Fruit fly (Drosophila melanogaster) whole organism, prepupa: Measurements from ENCODE around the gene CG14391.
A peak's percentile ranks its signal among the peaks of the same experiment; 100 is the strongest.

Source experiments
- Blimp-1 ChIP-seq: fragments of 200-800 bp; sonication (Bioruptor generic); optimal IDR thresholded peaks from 3 replicates; lab custom pipeline; 2017; ENCODE audit warnings: missing biosample characterization, missing genetic modification characterization, mild to moderate bottlenecking, moderate library complexity, missing genetic modification reagents
- CG10631 ChIP-seq: fragments of 200-800 bp; sonication (Bioruptor generic); optimal IDR thresholded peaks from 2 replicates; lab custom pipeline; 2016; ENCODE audit warnings: missing biosample characterization, missing genetic modification characterization
- CG10669 ChIP-seq: fragments of 200-800 bp; sonication (Bioruptor generic); optimal IDR thresholded peaks from 3 replicates; lab custom pipeline; 2018; ENCODE audit warnings: missing biosample characterization, mild to moderate bottlenecking, missing genetic modification characterization, moderate library complexity
- CG11294 ChIP-seq: fragments of 200-800 bp; sonication (Bioruptor generic); IDR thresholded peaks from 2 replicates; pipeline ENCODE4 v1.3.6; 2022; ENCODE audit warnings: missing biosample characterization, missing genetic modification characterization
- CG11902 ChIP-seq: fragments of 200-800 bp; sonication (Bioruptor generic); optimal IDR thresholded peaks from 3 replicates; lab custom pipeline; 2016; ENCODE audit warnings: missing biosample characterization, missing genetic modification characterization
- CG1621 ChIP-seq: fragments of 200-800 bp; sonication (Bioruptor generic); optimal IDR thresholded peaks from 3 replicates; lab custom pipeline; 2018; ENCODE audit warnings: missing biosample characterization, mild to moderate bottlenecking, missing genetic modification characterization
- CG16779 ChIP-seq: fragments of 200-800 bp; sonication (Bioruptor generic); optimal IDR thresholded peaks from 3 replicates; lab custom pipeline; 2017; ENCODE audit warnings: missing biosample characterization, mild to moderate bottlenecking, missing genetic modification characterization
- CG3032 ChIP-seq: fragments of 200-800 bp; optimal IDR thresholded peaks from 2 replicates; lab custom pipeline; 2019; ENCODE audit warnings: missing biosample characterization, mild to moderate bottlenecking, missing genetic modification characterization, moderate library complexity
- CG31627 ChIP-seq: fragments of 200-800 bp; sonication (Bioruptor generic); optimal IDR thresholded peaks from 3 replicates; lab custom pipeline; 2016; ENCODE audit warnings: missing biosample characterization, missing genetic modification characterization
- CG32006 ChIP-seq: fragments of 200-800 bp; sonication (Bioruptor generic); optimal IDR thresholded peaks from 3 replicates; lab custom pipeline; 2017; ENCODE audit warnings: missing biosample characterization, mild to moderate bottlenecking, missing genetic modification characterization
- CG3919 ChIP-seq: fragments of 200-800 bp; sonication (Bioruptor generic); optimal IDR thresholded peaks from 3 replicates; lab custom pipeline; 2016; ENCODE audit warnings: missing biosample characterization, missing genetic modification characterization
- CG4318 ChIP-seq: fragments of 200-800 bp; sonication (Bioruptor generic); optimal IDR thresholded peaks from 3 replicates; lab custom pipeline; 2017; ENCODE audit warnings: missing biosample characterization, mild to moderate bottlenecking, missing genetic modification characterization
- CG6163 ChIP-seq: fragments of 200-800 bp; sonication (Bioruptor generic); IDR thresholded peaks from 3 replicates; pipeline ENCODE4 v1.3.6; 2022; ENCODE audit warnings: missing biosample characterization, missing genetic modification characterization
- CG6276 ChIP-seq: fragments of 200-800 bp; sonication (Bioruptor generic); optimal IDR thresholded peaks from 2 replicates; lab custom pipeline; 2017; ENCODE audit warnings: missing biosample characterization, mild to moderate bottlenecking, missing genetic modification characterization
- CG6792 ChIP-seq: fragments of 200-800 bp; sonication (Bioruptor generic); optimal IDR thresholded peaks from 3 replicates; lab custom pipeline; 2016; ENCODE audit warnings: missing biosample characterization, missing genetic modification characterization
- CG6854 ChIP-seq: fragments of 200-800 bp; sonication (Bioruptor generic); optimal IDR thresholded peaks from 2 replicates; lab custom pipeline; 2017; ENCODE audit warnings: missing biosample characterization, mild to moderate bottlenecking, missing genetic modification characterization
- CG7368 ChIP-seq: fragments of 200-800 bp; sonication (Bioruptor generic); optimal IDR thresholded peaks from 3 replicates; lab custom pipeline; 2016; ENCODE audit warnings: missing biosample characterization, missing genetic modification characterization
- CG8119 ChIP-seq: fragments of 200-800 bp; sonication (Bioruptor generic); IDR thresholded peaks from 3 replicates; pipeline ENCODE4 v1.3.6; 2022; ENCODE audit warnings: missing biosample characterization, missing genetic modification characterization
- CG8319 ChIP-seq: fragments of 200-800 bp; sonication (Bioruptor generic); optimal IDR thresholded peaks from 3 replicates; lab custom pipeline; 2016; ENCODE audit warnings: missing biosample characterization, missing genetic modification characterization
- CG8632 ChIP-seq: fragments of 200-800 bp; sonication (Bioruptor generic); optimal IDR thresholded peaks from 3 replicates; lab custom pipeline; 2016; ENCODE audit warnings: missing biosample characterization, missing genetic modification characterization
- CG9139 ChIP-seq: fragments of 200-800 bp; sonication (Bioruptor generic); optimal IDR thresholded peaks from 3 replicates; lab custom pipeline; 2017; ENCODE audit warnings: missing biosample characterization, mild to moderate bottlenecking, missing genetic modification characterization
- Eip75B ChIP-seq: fragments of 200-800 bp; sonication (Bioruptor generic); optimal IDR thresholded peaks from 3 replicates; lab custom pipeline; 2016; ENCODE audit warnings: missing biosample characterization, missing genetic modification characterization
- Eip78C ChIP-seq: fragments of 200-800 bp; sonication (Bioruptor generic); peaks from one replicate; lab custom pipeline; 2016; ENCODE audit warnings: missing biosample characterization, missing genetic modification characterization
- Eip93F ChIP-seq: fragments of 200-800 bp; sonication (Bioruptor generic); optimal IDR thresholded peaks from 2 replicates; lab custom pipeline; 2016; ENCODE audit warnings: missing biosample characterization, mild to moderate bottlenecking, missing genetic modification characterization
- Ets21C ChIP-seq: fragments of 200-800 bp; sonication (Bioruptor generic); optimal IDR thresholded peaks from 3 replicates; lab custom pipeline; 2016; ENCODE audit warnings: missing biosample characterization, missing genetic modification characterization
- Ets96B ChIP-seq: fragments of 200-800 bp; optimal IDR thresholded peaks from 2 replicates; lab custom pipeline; 2019; ENCODE audit warnings: missing biosample characterization, mild to moderate bottlenecking, missing genetic modification characterization, moderate library complexity
- Gug ChIP-seq: fragments of 200-800 bp; sonication (Bioruptor generic); IDR thresholded peaks from 2 replicates; pipeline ENCODE4 v1.3.6; 2022; ENCODE audit warnings: missing biosample characterization, missing genetic modification characterization
- Hr38 ChIP-seq: sonication (Bioruptor generic); optimal IDR thresholded peaks from 2 replicates; lab custom pipeline; 2016; ENCODE audit warnings: missing biosample characterization, missing genetic modification characterization
- Hr39 ChIP-seq: fragments of 200-800 bp; sonication (Bioruptor generic); optimal IDR thresholded peaks from 2 replicates; lab custom pipeline; 2016; ENCODE audit warnings: missing biosample characterization, missing genetic modification characterization
- Hr4 ChIP-seq: fragments of 200-800 bp; sonication (Bioruptor generic); optimal IDR thresholded peaks from 3 replicates; lab custom pipeline; 2016; ENCODE audit warnings: missing biosample characterization, missing genetic modification characterization
- Met ChIP-seq: fragments of 200-800 bp; sonication (Bioruptor generic); optimal IDR thresholded peaks from 3 replicates; lab custom pipeline; 2016; ENCODE audit warnings: missing biosample characterization, missing genetic modification characterization
- OdsH ChIP-seq: fragments of 200-800 bp; sonication (Bioruptor generic); optimal IDR thresholded peaks from 3 replicates; lab custom pipeline; 2016; ENCODE audit warnings: missing biosample characterization, missing genetic modification characterization
- Sox102F ChIP-seq: fragments of 200-800 bp; sonication (Bioruptor generic); optimal IDR thresholded peaks from 2 replicates; lab custom pipeline; 2016; ENCODE audit warnings: missing biosample characterization, mild to moderate bottlenecking, missing genetic modification characterization
- Sox15 ChIP-seq: fragments of 200-800 bp; sonication (Bioruptor generic); optimal IDR thresholded peaks from 3 replicates; lab custom pipeline; 2016; ENCODE audit warnings: missing biosample characterization, missing genetic modification characterization
- achi ChIP-seq: fragments of 200-800 bp; sonication (Bioruptor generic); optimal IDR thresholded peaks from 3 replicates; lab custom pipeline; 2016; ENCODE audit warnings: missing biosample characterization, missing genetic modification characterization
- acj6 ChIP-seq: fragments of 200-800 bp; sonication (Bioruptor generic); optimal IDR thresholded peaks from 3 replicates; lab custom pipeline; 2016; ENCODE audit warnings: missing biosample characterization, missing genetic modification characterization
- cyc ChIP-seq: fragments of 200-800 bp; sonication (Bioruptor generic); optimal IDR thresholded peaks from 3 replicates; lab custom pipeline; 2016; ENCODE audit warnings: missing biosample characterization, missing genetic modification characterization
- dac ChIP-seq: fragments of 200-800 bp; sonication (Bioruptor generic); optimal IDR thresholded peaks from 2 replicates; lab custom pipeline; 2017; ENCODE audit warnings: missing biosample characterization, mild to moderate bottlenecking, missing genetic modification characterization
- dsx ChIP-seq: fragments of 200-800 bp; optimal IDR thresholded peaks from 3 replicates; lab custom pipeline; 2019; ENCODE audit warnings: missing biosample characterization, mild to moderate bottlenecking, missing genetic modification characterization, moderate library complexity; ENCODE audit not compliant: poor library complexity, severe bottlenecking
- esn ChIP-seq: fragments of 200-800 bp; sonication (Bioruptor generic); optimal IDR thresholded peaks from 2 replicates; lab custom pipeline; 2016; ENCODE audit warnings: missing biosample characterization, mild to moderate bottlenecking, missing genetic modification characterization, moderate library complexity
- lz ChIP-seq: fragments of 200-800 bp; sonication (Bioruptor generic); optimal IDR thresholded peaks from 3 replicates; lab custom pipeline; 2016; ENCODE audit warnings: missing biosample characterization, missing genetic modification characterization
- net ChIP-seq: fragments of 200-800 bp; sonication (Bioruptor generic); optimal IDR thresholded peaks from 3 replicates; lab custom pipeline; 2016; ENCODE audit warnings: missing biosample characterization, missing genetic modification characterization
- pdm3 ChIP-seq: fragments of 200-800 bp; sonication (Bioruptor generic); optimal IDR thresholded peaks from 3 replicates; lab custom pipeline; 2016; ENCODE audit warnings: missing biosample characterization, missing genetic modification characterization
- spab ChIP-seq: fragments of 200-800 bp; sonication (Bioruptor generic); optimal IDR thresholded peaks from 2 replicates; lab custom pipeline; 2017; ENCODE audit warnings: missing biosample characterization, mild to moderate bottlenecking, missing genetic modification characterization, missing genetic modification reagents
- ss ChIP-seq, 2 experiments: fragments of 200-800 bp; sonication (Bioruptor generic); optimal IDR thresholded peaks; 2 replicates in 1 of 2; 3 replicates in 1 of 2; lab custom pipeline; 2017 to 2018; ENCODE audit warnings: mild to moderate bottlenecking in 2 of 2, missing biosample characterization in 2 of 2, missing genetic modification characterization in 2 of 2, moderate library complexity in 1 of 2
- svp ChIP-seq: fragments of 200-800 bp; sonication (Bioruptor generic); peaks from one replicate; lab custom pipeline; 2016; ENCODE audit warnings: missing biosample characterization, missing genetic modification characterization
- topi ChIP-seq: fragments of 200-800 bp; sonication (Bioruptor generic); optimal IDR thresholded peaks from 3 replicates; lab custom pipeline; 2016; ENCODE audit warnings: missing biosample characterization, missing genetic modification characterization
- vri ChIP-seq: fragments of 200-800 bp; sonication (Bioruptor generic); optimal IDR thresholded peaks from 3 replicates; lab custom pipeline; 2016; ENCODE audit warnings: missing biosample characterization, mild to moderate bottlenecking, missing genetic modification characterization

Gene CG14391

dm6 chr3R:12723759-12724158, 29.1 kb upstream of the CG14391 start (continued):
- TF ChIP-seq Gug (no peak), topi (GFP tag; lab: Kevin White, UChicago) (no peak), dsx (GFP tag; lab: Kevin White, UChicago) (no peak), Met (GFP tag; lab: Kevin White, UChicago) (peak; percentile 16), CG6163 (no peak), CG11902 (GFP tag; lab: Kevin White, UChicago) (no peak), CG1621 (tag; lab: Kevin White, UChicago) (no peak), Sox15 (GFP tag; lab: Kevin White, UChicago) (no peak), CG32006 (GFP tag; lab: Kevin White, UChicago) (no peak), Blimp-1 (GFP tag; lab: Kevin White, UChicago) (no peak), CG9139 (GFP tag; lab: Kevin White, UChicago) (no peak), Eip78C (GFP tag; lab: Kevin White, UChicago) (peak; percentile 63), CG31627 (GFP tag; lab: Kevin White, UChicago) (peak; percentile 16), CG8319 (GFP tag; lab: Kevin White, UChicago) (no peak), acj6 (no peak), net (GFP tag; lab: Kevin White, UChicago) (no peak), CG10631 (GFP tag; lab: Kevin White, UChicago) (no peak), Hr4 (no peak), CG8119 (no peak), svp (GFP tag; lab: Kevin White, UChicago) (no peak), CG8632 (GFP tag; lab: Kevin White, UChicago) (no peak), Sox102F (GFP tag; lab: Kevin White, UChicago) (no peak), Ets21C (GFP tag; lab: Kevin White, UChicago) (no peak)

dm6 chr3R:12722392-12722914, 27.8 kb upstream of the CG14391 start, which contains the start of gene Men:
Gene Men (minus strand): TSS chr3R:12722442.
- TF ChIP-seq CG11902 (GFP tag; lab: Kevin White, UChicago): peak; percentile 24
- peak; percentile 53 for TF ChIP-seq CG8632 (GFP tag; lab: Kevin White, UChicago)
- peak; percentile 61; the same call in 1 of the 2 replicates for TF ChIP-seq CG11294 (GFP tag; lab: Robert Waterston, UW)
- no peak for TF ChIP-seq Eip93F (GFP tag; lab: Kevin White, UChicago)
- peak; percentile 52 for TF ChIP-seq pdm3 (GFP tag; lab: Kevin White, UChicago)
- TF ChIP-seq Ets96B: peak; percentile 54
- peak; percentile 39 for TF ChIP-seq net (GFP tag; lab: Kevin White, UChicago)
- peak; percentile 56 for TF ChIP-seq CG4318 (GFP tag; lab: Kevin White, UChicago)
- TF ChIP-seq Sox102F (GFP tag; lab: Kevin White, UChicago): peak; percentile 38
- peak; percentile 24 for TF ChIP-seq CG16779
- peak; percentile 19 for TF ChIP-seq Hr39
- peak; percentile 25 for TF ChIP-seq vri (GFP tag; lab: Kevin White, UChicago)
- TF ChIP-seq CG10669 (GFP tag; lab: Kevin White, UChicago): no peak
- peak; percentile 59 for TF ChIP-seq topi (GFP tag; lab: Kevin White, UChicago)
- TF ChIP-seq Hr4: peak; percentile 74
- TF ChIP-seq achi: peak; percentile 60
- TF ChIP-seq Met (GFP tag; lab: Kevin White, UChicago): peak; percentile 61
- TF ChIP-seq CG6854 (GFP tag; lab: Kevin White, UChicago): no peak
- TF ChIP-seq cyc: peak; percentile 48
- peak; percentile 55 for TF ChIP-seq esn (GFP tag; lab: Kevin White, UChicago)
- peak; percentile 48 to 56 for TF ChIP-seq ss (GFP tag; optimal IDR thresholded peaks at IDR 0.05; lab: Kevin White, UChicago)
- peak; percentile 37 for TF ChIP-seq CG3919
- TF ChIP-seq spab: peak; percentile 22
- peak; percentile 32 for TF ChIP-seq CG10631 (GFP tag; lab: Kevin White, UChicago)
- peak; percentile 73 for TF ChIP-seq svp (GFP tag; lab: Kevin White, UChicago)
- peak; percentile 71 for TF ChIP-seq CG3032
- peak; percentile 78 for TF ChIP-seq CG8119
- TF ChIP-seq Eip78C (GFP tag; lab: Kevin White, UChicago): peak; percentile 85
- peak; percentile 59 for TF ChIP-seq CG6276
- peak; percentile 5 for TF ChIP-seq Blimp-1 (GFP tag; lab: Kevin White, UChicago)
- no peak for TF ChIP-seq dac
- TF ChIP-seq CG7368 (GFP tag; lab: Kevin White, UChicago): peak; percentile 21
- no peak for TF ChIP-seq Hr38 (GFP tag; lab: Kevin White, UChicago)
- TF ChIP-seq CG6792 (GFP tag; lab: Kevin White, UChicago): peak; percentile 59
- TF ChIP-seq dsx (GFP tag; lab: Kevin White, UChicago): peak; percentile 40
- peak; percentile 39 for TF ChIP-seq lz (GFP tag; lab: Kevin White, UChicago)
- TF ChIP-seq OdsH: peak; percentile 52
- TF ChIP-seq Eip75B: peak; percentile 27
